Fruit fly (Drosophila melanogaster) whole organism, embryonic: ENCODE data around the gene beat-IIa.

Experiments used
- ATbp ChIP-seq: fragments of 200-800 bp; sonication (Bioruptor generic); optimal IDR thresholded peaks from 2 replicates; lab custom pipeline; 2017; ENCODE audit warnings: missing biosample characterization, mild to moderate bottlenecking, missing genetic modification characterization, missing genetic modification reagents
- Aef1 ChIP-seq: fragments of 200-800 bp; sonication (Bioruptor generic); IDR thresholded peaks from 3 replicates; pipeline ENCODE4 v1.3.6; 2022; ENCODE audit warnings: missing biosample characterization, missing genetic modification characterization
- Bteb2 ChIP-seq: fragments of 200-800 bp; sonication (Bioruptor generic); optimal IDR thresholded peaks from 2 replicates; lab custom pipeline; 2016; ENCODE audit warnings: missing biosample characterization, missing genetic modification characterization
- C15 ChIP-seq: fragments of 200-800 bp; sonication (Bioruptor generic); IDR thresholded peaks from 3 replicates; pipeline ENCODE4 v1.3.6; 2022; ENCODE audit warnings: missing biosample characterization, missing genetic modification characterization
- CG11085 ChIP-seq: fragments of 200-800 bp; sonication (Bioruptor generic); IDR thresholded peaks from 2 replicates; pipeline ENCODE4 v1.3.6; 2022; ENCODE audit warnings: missing biosample characterization, missing genetic modification characterization
- CG12744 ChIP-seq: fragments of 200-800 bp; sonication (Bioruptor generic); optimal IDR thresholded peaks from 2 replicates; lab custom pipeline; 2016; ENCODE audit warnings: missing biosample characterization, missing genetic modification characterization
- CG13123 ChIP-seq: fragments of 200-800 bp; sonication (Bioruptor generic); optimal IDR thresholded peaks from 2 replicates; lab custom pipeline; 2016; ENCODE audit warnings: missing biosample characterization, missing genetic modification characterization
- CG1529 ChIP-seq: fragments of 200-800 bp; sonication (Bioruptor generic); optimal IDR thresholded peaks from 3 replicates; lab custom pipeline; 2018; ENCODE audit warnings: missing biosample characterization, missing genetic modification characterization
- CG18011 ChIP-seq: fragments of 200-800 bp; sonication (Bioruptor generic); optimal IDR thresholded peaks from 2 replicates; lab custom pipeline; 2017; ENCODE audit warnings: missing biosample characterization, missing genetic modification characterization, mild to moderate bottlenecking, moderate library complexity, missing genotype
- CG2202 ChIP-seq: fragments of 200-800 bp; sonication (Bioruptor generic); optimal IDR thresholded peaks from 2 replicates; lab custom pipeline; 2018; ENCODE audit warnings: missing biosample characterization, mild to moderate bottlenecking, missing genetic modification characterization
- CG33213 ChIP-seq: fragments of 200-800 bp; sonication (Bioruptor generic); optimal IDR thresholded peaks from 3 replicates; lab custom pipeline; 2016; ENCODE audit warnings: missing biosample characterization, missing genetic modification characterization
- CG5953 ChIP-seq: fragments of 200-800 bp; sonication (Bioruptor generic); IDR thresholded peaks from 2 replicates; pipeline ENCODE4 v1.3.6; 2022; ENCODE audit warnings: missing biosample characterization, missing genetic modification characterization
- CG6765 ChIP-seq: fragments of 200-800 bp; sonication (Bioruptor generic); optimal IDR thresholded peaks from 3 replicates; lab custom pipeline; 2017; ENCODE audit warnings: missing biosample characterization, mild to moderate bottlenecking, missing genetic modification characterization
- CG7745 ChIP-seq: fragments of 200-800 bp; sonication (Bioruptor generic); optimal IDR thresholded peaks from 2 replicates; lab custom pipeline; 2018; ENCODE audit warnings: missing biosample characterization, mild to moderate bottlenecking, missing genetic modification characterization, moderate library complexity
- CG7928 ChIP-seq: fragments of 200-800 bp; sonication (Bioruptor generic); optimal IDR thresholded peaks from 2 replicates; lab custom pipeline; 2017; ENCODE audit warnings: missing biosample characterization, mild to moderate bottlenecking, missing genetic modification characterization
- CG8359 ChIP-seq: fragments of 200-800 bp; sonication (Bioruptor generic); optimal IDR thresholded peaks from 2 replicates; lab custom pipeline; 2017; ENCODE audit warnings: missing biosample characterization, mild to moderate bottlenecking, missing genetic modification characterization, borderline replicate concordance
- CG9817 ChIP-seq: fragments of 200-800 bp; sonication (Bioruptor generic); optimal IDR thresholded peaks from 2 replicates; lab custom pipeline; 2018; ENCODE audit warnings: missing biosample characterization, mild to moderate bottlenecking, missing genetic modification characterization, moderate library complexity
- D19B ChIP-seq: fragments of 200-800 bp; sonication (Bioruptor generic); optimal IDR thresholded peaks from 2 replicates; lab custom pipeline; 2017; ENCODE audit warnings: missing biosample characterization, mild to moderate bottlenecking, missing genetic modification characterization
- Dad ChIP-seq: fragments of 200-800 bp; sonication (Bioruptor generic); optimal IDR thresholded peaks from 3 replicates; lab custom pipeline; 2016; ENCODE audit warnings: missing biosample characterization, missing genetic modification characterization
- Ets97D ChIP-seq: fragments of 200-800 bp; sonication (Bioruptor generic); optimal IDR thresholded peaks from 3 replicates; lab custom pipeline; 2016; ENCODE audit warnings: missing biosample characterization, missing genetic modification characterization
- Gug ChIP-seq: fragments of 200-800 bp; sonication (Bioruptor generic); IDR thresholded peaks from 4 replicates; pipeline ENCODE4 v1.3.6; 2022; ENCODE audit warnings: missing biosample characterization, missing genetic modification characterization
- HLHmδ ChIP-seq: fragments of 200-800 bp; sonication (Bioruptor generic); optimal IDR thresholded peaks from 2 replicates; lab custom pipeline; 2018; ENCODE audit warnings: missing biosample characterization, mild to moderate bottlenecking, missing genetic modification characterization, moderate library complexity
- HmgD ChIP-seq: fragments of 200-800 bp; sonication (Bioruptor generic); optimal IDR thresholded peaks from 3 replicates; lab custom pipeline; 2016; ENCODE audit warnings: missing biosample characterization, missing genetic modification characterization
- Hr39 ChIP-seq: fragments of >200 bp; optimal IDR thresholded peaks from 2 replicates; lab custom pipeline; 2017
- Kr ChIP-seq: fragments of 200-800 bp; sonication (Bioruptor generic); optimal IDR thresholded peaks from 2 replicates; lab custom pipeline; 2017; ENCODE audit warnings: missing biosample characterization, mild to moderate bottlenecking, missing genetic modification characterization
- MBD-R2 ChIP-seq: fragments of 200-800 bp; sonication (Bioruptor generic); IDR thresholded peaks from 2 replicates; pipeline ENCODE4 v1.3.6; 2022; ENCODE audit warnings: missing biosample characterization, missing genetic modification characterization
- PHDP ChIP-seq: fragments of 200-800 bp; sonication (Bioruptor generic); optimal IDR thresholded peaks from 3 replicates; lab custom pipeline; 2018; ENCODE audit warnings: missing biosample characterization, mild to moderate bottlenecking, missing genetic modification characterization, moderate library complexity
- Rx ChIP-seq: fragments of 200-800 bp; sonication (Bioruptor generic); IDR thresholded peaks from 2 replicates; pipeline ENCODE4 v1.3.6; 2022; ENCODE audit warnings: missing biosample characterization, missing genetic modification characterization
- TFAM ChIP-seq: fragments of 200-800 bp; sonication (Bioruptor generic); optimal IDR thresholded peaks from 2 replicates; lab custom pipeline; 2017; ENCODE audit warnings: missing biosample characterization, missing genetic modification characterization, inconsistent platforms
- Vsx1 ChIP-seq: fragments of 200-800 bp; sonication (Bioruptor generic); optimal IDR thresholded peaks from 2 replicates; lab custom pipeline; 2017; ENCODE audit warnings: missing biosample characterization, mild to moderate bottlenecking, missing genetic modification characterization, missing genetic modification reagents
- amos ChIP-seq: fragments of 200-800 bp; sonication (Bioruptor generic); IDR thresholded peaks from 2 replicates; pipeline ENCODE4 v1.3.6; 2022; ENCODE audit warnings: missing biosample characterization, missing genetic modification characterization; ENCODE audit not compliant: partially characterized antibody
- ara ChIP-seq: fragments of 200-800 bp; sonication (Bioruptor generic); IDR thresholded peaks from 2 replicates; pipeline ENCODE4 v1.3.6; 2022; ENCODE audit warnings: missing biosample characterization, missing genetic modification characterization
- crp ChIP-seq, 2 experiments: fragments of 200-800 bp; sonication (Bioruptor generic); optimal IDR thresholded peaks; 2 replicates in 1 of 2; 3 replicates in 1 of 2; lab custom pipeline; 2017; ENCODE audit warnings: missing biosample characterization in 2 of 2, missing genetic modification characterization in 2 of 2, mild to moderate bottlenecking in 1 of 2, moderate library complexity in 1 of 2
- cwo ChIP-seq: fragments of 200-800 bp; sonication (Bioruptor generic); optimal IDR thresholded peaks from 3 replicates; lab custom pipeline; 2017; ENCODE audit warnings: missing biosample characterization, missing genetic modification characterization, mild to moderate bottlenecking, moderate library complexity, missing genetic modification reagents
- danr ChIP-seq: fragments of 200-800 bp; sonication (Bioruptor generic); IDR thresholded peaks from 2 replicates; pipeline ENCODE4 v1.3.6; 2022; ENCODE audit warnings: missing biosample characterization, missing genetic modification characterization
- gt ChIP-seq: fragments of 200-800 bp; sonication (Bioruptor generic); IDR thresholded peaks from 2 replicates; pipeline ENCODE4 v1.3.6; 2022; ENCODE audit warnings: missing biosample characterization, missing genetic modification characterization
- ind ChIP-seq: fragments of 200-800 bp; sonication (Bioruptor generic); optimal IDR thresholded peaks from 3 replicates; lab custom pipeline; 2016; ENCODE audit warnings: missing biosample characterization, missing genetic modification characterization
- inv ChIP-seq: fragments of 200-800 bp; sonication (Bioruptor generic); IDR thresholded peaks from 2 replicates; pipeline ENCODE4 v1.3.6; 2022; ENCODE audit warnings: missing biosample characterization, missing genetic modification characterization; ENCODE audit not compliant: partially characterized antibody
- jing ChIP-seq: fragments of 200-800 bp; sonication (Bioruptor generic); optimal IDR thresholded peaks from 2 replicates; lab custom pipeline; 2018; ENCODE audit warnings: missing biosample characterization, mild to moderate bottlenecking, missing genetic modification characterization
- jumu ChIP-seq: fragments of 200-800 bp; sonication (Bioruptor generic); optimal IDR thresholded peaks from 3 replicates; lab custom pipeline; 2016; ENCODE audit warnings: missing biosample characterization, missing genetic modification characterization
- mld ChIP-seq: fragments of 200-800 bp; sonication (Bioruptor generic); IDR thresholded peaks from 3 replicates; pipeline ENCODE4 v1.3.6; 2022; ENCODE audit warnings: missing biosample characterization, missing genetic modification characterization; ENCODE audit not compliant: partially characterized antibody
- nerfin-2 ChIP-seq: fragments of 200-800 bp; sonication (Bioruptor generic); IDR thresholded peaks from 2 replicates; pipeline ENCODE4 v1.3.6; 2022; ENCODE audit warnings: missing biosample characterization, missing genetic modification characterization; ENCODE audit not compliant: partially characterized antibody
- nom ChIP-seq: fragments of 200-800 bp; sonication (Bioruptor generic); optimal IDR thresholded peaks from 2 replicates; lab custom pipeline; 2017; ENCODE audit warnings: missing biosample characterization, missing genetic modification characterization, mild to moderate bottlenecking, moderate library complexity, missing genetic modification reagents
- peb ChIP-seq: fragments of 200-800 bp; sonication (Bioruptor generic); IDR thresholded peaks from 2 replicates; pipeline ENCODE4 v1.3.6; 2022; ENCODE audit warnings: missing biosample characterization, missing genetic modification characterization
- pfk ChIP-seq: fragments of 200-800 bp; sonication (Bioruptor generic); optimal IDR thresholded peaks from 2 replicates; lab custom pipeline; 2018; ENCODE audit warnings: missing biosample characterization, mild to moderate bottlenecking, missing genetic modification characterization, moderate library complexity
- prd ChIP-seq, 3 experiments: fragments of >200 bp in 2 of 3; fragments of 200-800 bp in 1 of 3; sonication (Bioruptor generic) in 1 of 3; optimal IDR thresholded peaks in 2 of 3; IDR thresholded peaks in 1 of 3; 2 replicates in 2 of 3; 3 replicates in 1 of 3; pipeline versions ENCODE4 v1.3.6 to Lab custom; 2017 to 2022; ENCODE audit warnings: missing biosample characterization in 1 of 3, missing genetic modification characterization in 1 of 3
- so ChIP-seq: fragments of 200-800 bp; sonication (Bioruptor generic); IDR thresholded peaks from 3 replicates; pipeline ENCODE4 v1.3.6; 2022; ENCODE audit warnings: missing biosample characterization, missing genetic modification characterization
- sqz ChIP-seq: fragments of 200-800 bp; sonication (Bioruptor generic); optimal IDR thresholded peaks from 3 replicates; lab custom pipeline; 2018; ENCODE audit warnings: missing biosample characterization, mild to moderate bottlenecking, missing genetic modification characterization
- tx ChIP-seq: fragments of 200-800 bp; sonication (Bioruptor generic); optimal IDR thresholded peaks from 2 replicates; lab custom pipeline; 2016; ENCODE audit warnings: missing biosample characterization, missing genetic modification characterization

Gene beat-IIa

dm6 chr3R:17385329-17386019 lies 19.6 kb upstream of the beat-IIa start (continued):
- TF ChIP-seq CG18011 (peak; percentile 23), mld (GFP tag; lab: Robert Waterston, UW) (no peak), Vsx1 (peak; percentile 95), amos (peak; percentile 56), HLHmδ (GFP tag; lab: Kevin White, UChicago) (peak; percentile 31), tx (GFP tag; lab: Kevin White, UChicago) (peak; percentile 66), CG1529 (GFP tag; lab: Kevin White, UChicago) (no peak), CG7928 (GFP tag; lab: Kevin White, UChicago) (peak; percentile 96), Ets97D (GFP tag; lab: Kevin White, UChicago) (peak; percentile 94), peb (GFP tag; lab: Robert Waterston, UW) (no peak), jing (GFP tag; lab: Kevin White, UChicago) (peak; percentile 23), nerfin-2 (GFP tag; lab: Robert Waterston, UW) (no peak), CG8359 (GFP tag; lab: Kevin White, UChicago) (peak; percentile 9), pfk (GFP tag; lab: Kevin White, UChicago) (peak; percentile 43), HmgD (GFP tag; lab: Kevin White, UChicago) (peak; percentile 37), ATbp (GFP tag; lab: Kevin White, UChicago) (no peak), jumu (GFP tag; lab: Kevin White, UChicago) (peak; percentile 67), so (GFP tag; lab: Robert Waterston, UW) (no peak), ind (peak; percentile 62), CG9817 (tag; lab: Kevin White, UChicago) (peak; percentile 38), CG11085 (no peak), CG33213 (GFP tag; lab: Kevin White, UChicago) (peak; percentile 78), D19B (GFP tag; lab: Kevin White, UChicago) (no peak), sqz (GFP tag; lab: Kevin White, UChicago) (peak; percentile 93), danr (peak; percentile 38; the same call in 1 of the 2 replicates), Kr (no peak), CG12744 (GFP tag; lab: Kevin White, UChicago) (peak; percentile 49), Aef1 (GFP tag; lab: Robert Waterston, UW) (no peak; the same call in 2 of the 3 replicates), gt (GFP tag; lab: Robert Waterston, UW) (no peak), PHDP (tag; lab: Kevin White, UChicago) (peak; percentile 34), C15 (GFP tag; lab: Robert Waterston, UW) (no peak), nom (GFP tag; lab: Kevin White, UChicago) (peak; percentile 47), CG2202 (peak; percentile 3), Dad (GFP tag; lab: Kevin White, UChicago) (peak; percentile 73), Bteb2 (GFP tag; lab: Kevin White, UChicago) (peak; percentile 60), Hr39 (no peak), CG7745 (tag; lab: Kevin White, UChicago) (no peak), prd (optimal IDR thresholded peaks at IDR 0.05; lab: Kevin White, UChicago) (no peak), prd (GFP tag; IDR thresholded peaks at IDR 0.05; lab: Robert Waterston, UW) (0 out of 3 replicates have a peak, but pooled peaks have one; percentile 51), MBD-R2 (GFP tag; lab: Robert Waterston, UW) (peak; percentile 80), Gug (GFP tag; lab: Robert Waterston, UW) (no peak; the same call in 3 of the 4 replicates), CG6765 (peak; percentile 67), CG13123 (GFP tag; lab: Kevin White, UChicago) (no peak), cwo (GFP tag; lab: Kevin White, UChicago) (peak; percentile 64), inv (GFP tag; lab: Robert Waterston, UW) (no peak), ara (GFP tag; lab: Robert Waterston, UW) (peak; percentile 40; the same call in 1 of the 2 replicates), Rx (no peak), crp (GFP tag; optimal IDR thresholded peaks at IDR 0.05; lab: Kevin White, UChicago) (peak; percentile 91 to 99), CG5953 (GFP tag; lab: Robert Waterston, UW) (no peak), TFAM (GFP tag; lab: Kevin White, UChicago) (no peak)
